Worm (Caenorhabditis elegans) whole organism, early embryonic: ENCODE measurements around the gene mrpl-44.

Experiments
- B0310.2 ChIP-seq: sonication (generic microtip); optimal IDR thresholded peaks from 2 replicates; lab custom pipeline; 2016; ENCODE audit warnings: mild to moderate bottlenecking, missing genetic modification characterization, missing compliant biosample characterization
- F13C5.2 ChIP-seq: sonication (generic microtip); optimal IDR thresholded peaks from 2 replicates; lab custom pipeline; 2017; ENCODE audit warnings: mild to moderate bottlenecking, missing genetic modification characterization, inconsistent platforms, missing compliant biosample characterization
- ama-1 ChIP-seq: fragments of 150-350 bp; optimal IDR thresholded peaks from 2 replicates; lab custom pipeline; 2014
- ets-7 ChIP-seq: sonication (generic microtip); optimal IDR thresholded peaks from 2 replicates; lab custom pipeline; 2016; ENCODE audit warnings: missing genotype, missing genetic modification characterization, missing compliant biosample characterization
- flt-1 ChIP-seq: fragments of 200-800 bp; sonication (Bioruptor generic); IDR thresholded peaks from 2 replicates; pipeline ENCODE4 v1.3.6; 2022; ENCODE audit warnings: missing genetic modification characterization, missing compliant biosample characterization
- pes-1 ChIP-seq: fragments of 200-800 bp; sonication (Bioruptor generic); IDR thresholded peaks from 2 replicates; pipeline ENCODE4 v1.3.6; 2022; ENCODE audit warnings: missing genetic modification reagents, missing genetic modification characterization, missing compliant biosample characterization
- tbx-37 ChIP-seq: fragments of 200-800 bp; sonication (Bioruptor generic); conservative IDR thresholded peaks from 2 replicates; pipeline ENCODE4 v1.3.6; 2022; ENCODE audit warnings: missing genetic modification reagents, missing genetic modification characterization, missing compliant biosample characterization
- tra-4 ChIP-seq: sonication (generic microtip); optimal IDR thresholded peaks from 2 replicates; lab custom pipeline; 2017; ENCODE audit warnings: missing genetic modification characterization, missing compliant biosample characterization

DNA sequence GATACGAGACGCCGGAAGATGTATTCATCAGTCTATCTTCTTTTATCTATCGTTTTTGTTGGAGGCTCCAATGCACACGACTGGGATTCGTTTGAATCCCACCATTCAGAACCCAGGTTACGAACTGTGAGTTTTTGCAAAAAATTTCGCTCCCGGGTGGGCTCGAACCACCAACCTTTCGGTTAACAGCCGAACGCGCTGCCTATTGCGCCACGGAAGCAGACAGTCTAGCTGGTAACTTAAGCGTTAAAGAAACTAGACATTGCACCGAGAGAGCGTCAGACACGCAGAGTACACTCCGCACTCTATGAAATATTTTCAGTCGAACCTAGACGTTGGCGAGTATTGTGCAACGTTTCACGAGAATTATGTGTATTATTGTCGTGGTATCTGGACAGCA is 14.9 kb upstream of the mrpl-44 start:
- TF ChIP-seq flt-1 (GFP tag; lab: Robert Waterston, UW), result peak; percentile 79
- TF ChIP-seq F13C5.2 (tag; lab: Kevin White, UChicago), result peak; percentile 18
- no peak for TF ChIP-seq ama-1
- TF ChIP-seq ets-7 (tag; lab: Kevin White, UChicago), result peak; percentile 27
- TF ChIP-seq tra-4, result peak; percentile 37
- TF ChIP-seq pes-1 (GFP tag; lab: Robert Waterston, UW), result no peak
- TF ChIP-seq B0310.2 (tag; lab: Kevin White, UChicago), result peak; percentile 73
- peak; percentile 76 for TF ChIP-seq tbx-37
